Worm (Caenorhabditis elegans): Measurements from ENCODE around the gene E02A10.4.

Gene E02A10.4

DNA sequence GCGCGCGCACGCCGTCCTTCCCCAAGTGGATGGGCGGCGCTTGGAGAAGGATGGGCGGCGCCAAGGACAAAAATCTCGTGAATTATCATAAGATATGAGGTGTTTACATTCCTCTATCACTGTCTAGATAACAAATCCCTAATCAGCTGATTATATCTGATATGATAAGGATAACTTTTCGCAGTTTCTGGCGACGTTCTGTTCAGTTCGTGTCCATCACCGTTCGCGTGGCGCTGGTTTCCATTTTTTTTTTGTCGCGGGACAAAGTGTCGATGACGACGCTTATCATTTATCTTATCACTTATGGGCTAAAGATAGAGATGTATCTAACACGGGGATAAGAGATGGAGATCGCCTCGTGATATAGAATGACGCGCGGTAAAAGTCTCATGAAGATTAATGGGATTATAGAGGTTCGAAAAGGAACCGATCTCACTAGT, 14.4 kb downstream of the E02A10.4 start (continued):
- TF ChIP-seq unc-86 (tag; optimal IDR thresholded peaks at IDR 0.05) (no peak), efl-1 (optimal IDR thresholded peaks at IDR 0.05) (no peak), efl-1 (GFP tag; optimal IDR thresholded peaks at IDR 0.05 in 1 of 2) (peak in 1 of 2 experiments; percentile 1), nhr-12 (tag; optimal IDR thresholded peaks at IDR 0.05) (no peak), lsy-2 (tag; optimal IDR thresholded peaks at IDR 0.05) (no peak), Y116A8C.19 (tag; optimal IDR thresholded peaks at IDR 0.05; ENCODE audit: borderline replicate concordance) (no peak), ceh-88 (GFP tag; IDR thresholded peaks at IDR 0.05) (no peak), blmp-1 (tag; optimal IDR thresholded peaks at IDR 0.05) (peak; percentile 59), ets-5 (GFP tag; IDR thresholded peaks at IDR 0.05) (no peak), ceh-63 (GFP tag; optimal IDR thresholded peaks at IDR 0.05) (no peak), fos-1 (tag; optimal IDR thresholded peaks at IDR 0.05) (no peak), efl-3 (GFP tag; optimal IDR thresholded peaks at IDR 0.05) (no peak), sup-37 (GFP tag; optimal IDR thresholded peaks at IDR 0.05) (no peak), ztf-4 (tag; optimal IDR thresholded peaks at IDR 0.05) (no peak), ces-1 (GFP tag; optimal IDR thresholded peaks at IDR 0.05) (no peak), hlh-4 (tag; optimal IDR thresholded peaks at IDR 0.05) (no peak), mdl-1 (tag; optimal IDR thresholded peaks at IDR 0.05) (peak in 1 of 2 experiments; percentile 63), ceh-90 (tag; optimal IDR thresholded peaks at IDR 0.05) (no peak), lin-13 (GFP tag; optimal IDR thresholded peaks at IDR 0.05) (no peak), nhr-90 (tag; optimal IDR thresholded peaks at IDR 0.05; ENCODE audit: poor library complexity) (no peak), mab-9 (GFP tag; IDR thresholded peaks at IDR 0.05) (no peak), F16B12.6 (tag; optimal IDR thresholded peaks at IDR 0.05) (no peak), lin-35 (GFP tag; optimal IDR thresholded peaks at IDR 0.05) (no peak), unc-130 (tag; optimal IDR thresholded peaks at IDR 0.05) (peak; percentile 47), pax-3 (tag; optimal IDR thresholded peaks at IDR 0.05) (peak; percentile 55), elt-2 (tag; optimal IDR thresholded peaks at IDR 0.05) (no peak), nhr-71 (tag; optimal IDR thresholded peaks at IDR 0.05) (peak; percentile 64), lin-39 (tag; optimal IDR thresholded peaks at IDR 0.05) (no peak), aha-1 (tag; optimal IDR thresholded peaks at IDR 0.05) (no peak), egl-13 (tag; optimal IDR thresholded peaks at IDR 0.05) (no peak), unc-62 (GFP tag; optimal IDR thresholded peaks at IDR 0.05) (no peak), lin-14 (GFP tag; optimal IDR thresholded peaks at IDR 0.05) (peak; percentile 64), nhr-20 (tag; optimal IDR thresholded peaks at IDR 0.05) (peak; percentile 60), nhr-47 (tag; optimal IDR thresholded peaks at IDR 0.05) (peak; percentile 43), sox-4 (tag; optimal IDR thresholded peaks at IDR 0.05) (no peak), dsc-1 (tag; optimal IDR thresholded peaks at IDR 0.05) (peak; percentile 60), C34B4.2 (tag; optimal IDR thresholded peaks at IDR 0.05) (no peak), nhr-19 (GFP tag; conservative IDR thresholded peaks at IDR 0.05) (peak; percentile 46), lin-15B (tag; optimal IDR thresholded peaks at IDR 0.05) (no peak)

ce11 chrV:12552671-12553212, 15.0 kb downstream of the E02A10.4 start, which contains the start of gene F45D3.4:
Gene F45D3.4 (minus strand): TSS chrV:12553191.
- no peak for TF ChIP-seq Y116A8C.19 (tag; optimal IDR thresholded peaks at IDR 0.05; ENCODE audit: borderline replicate concordance)
- no peak for TF ChIP-seq sup-37 (GFP tag; optimal IDR thresholded peaks at IDR 0.05)
- TF ChIP-seq lin-14 (GFP tag; optimal IDR thresholded peaks at IDR 0.05) = no peak
- TF ChIP-seq ama-1 (optimal IDR thresholded peaks at IDR 0.05) = peak; percentile 15
- no peak for TF ChIP-seq hpl-2 (GFP tag; optimal IDR thresholded peaks at IDR 0.05)
- no peak for TF ChIP-seq alr-1 (tag; optimal IDR thresholded peaks at IDR 0.05; ENCODE audit: borderline replicate concordance)
- TF ChIP-seq lin-35 (GFP tag; optimal IDR thresholded peaks at IDR 0.05) = peak in 1 of 2 experiments; percentile 3
- TF ChIP-seq fkh-8 (tag; optimal IDR thresholded peaks at IDR 0.05) = no peak
- no peak for TF ChIP-seq elt-2 (tag; optimal IDR thresholded peaks at IDR 0.05)
- TF ChIP-seq ztf-4 (tag; optimal IDR thresholded peaks at IDR 0.05) = no peak
- TF ChIP-seq lsy-2 (tag; optimal IDR thresholded peaks at IDR 0.05) = peak in 1 of 2 experiments; percentile 13
- TF ChIP-seq zip-4 (GFP tag; optimal IDR thresholded peaks at IDR 0.05) = no peak
- TF ChIP-seq nhr-85 (tag) = no peak

All from whole organism, L1 larva.